Worm (Caenorhabditis elegans): ENCODE data around the gene F54D12.9.

- TF ChIP-seq cog-1 (tag; optimal IDR thresholded peaks at IDR 0.05) (no peak), ztf-23 (GFP tag; IDR thresholded peaks at IDR 0.05) (no peak), ztf-29 (GFP tag; IDR thresholded peaks at IDR 0.05) (no peak), tab-1 (GFP tag; IDR thresholded peaks at IDR 0.05) (no peak), flt-1 (GFP tag; IDR thresholded peaks at IDR 0.05) (no peak)
Observed at ce11 chrII:1374889-1375288, 6.6 kb downstream of the F54D12.9 start, which contains the start of gene rog-1.

All from whole organism, midembryonic.